Fruit fly (Drosophila melanogaster): ENCODE results near the gene CG33985.

Gene CG33985

dm6 chr3L:15493886-15494598 is 32.6 kb downstream of the CG33985 start (continued):
- TF ChIP-seq so (GFP tag; IDR thresholded peaks at IDR 0.05) (no peak), CG2116 (GFP tag; optimal IDR thresholded peaks at IDR 0.05) (no peak), CG12071 (GFP tag; optimal IDR thresholded peaks at IDR 0.05) (no peak), CG18764 (GFP tag; optimal IDR thresholded peaks at IDR 0.05) (peak; percentile 77), Adf1 (GFP tag; IDR thresholded peaks at IDR 0.05) (no peak), CG6272 (GFP tag; IDR thresholded peaks at IDR 0.05) (no peak), Ssrp (tag; optimal IDR thresholded peaks at IDR 0.05) (no peak), CG3726 (GFP tag; IDR thresholded peaks at IDR 0.05) (no peak), CG13624 (GFP tag; optimal IDR thresholded peaks at IDR 0.05) (no peak), CG6813 (GFP tag; optimal IDR thresholded peaks at IDR 0.05) (peak; percentile 35), CG32532 (GFP tag; IDR thresholded peaks at IDR 0.05) (peak; percentile 24; the same call in 1 of the 2 replicates), dmrt11E (tag; optimal IDR thresholded peaks at IDR 0.05) (no peak), slbo (GFP tag; IDR thresholded peaks at IDR 0.05) (no peak), Kr (GFP tag; optimal IDR thresholded peaks at IDR 0.05) (no peak), CG1602 (GFP tag; optimal IDR thresholded peaks at IDR 0.05) (no peak), CG12299 (tag; optimal IDR thresholded peaks at IDR 0.05) (no peak), CG33213 (GFP tag; optimal IDR thresholded peaks at IDR 0.05) (no peak), Hr78 (GFP tag; optimal IDR thresholded peaks at IDR 0.05) (peak in 1 of 2 experiments; percentile 25), nmo (GFP tag; optimal IDR thresholded peaks at IDR 0.05) (peak; percentile 15), vnd (GFP tag; IDR thresholded peaks at IDR 0.05; ENCODE audit: partially characterized antibody) (no peak), HHEX (GFP tag; optimal IDR thresholded peaks at IDR 0.05) (no peak), Dek (tag; optimal IDR thresholded peaks at IDR 0.05) (no peak), knrl (GFP tag; IDR thresholded peaks at IDR 0.05; ENCODE audit: partially characterized antibody) (no peak), CG5180 (GFP tag; optimal IDR thresholded peaks at IDR 0.05) (no peak), pita (GFP tag; optimal IDR thresholded peaks at IDR 0.05) (no peak), CG11085 (GFP tag; IDR thresholded peaks at IDR 0.05) (no peak), insv (GFP tag; optimal IDR thresholded peaks at IDR 0.05) (no peak), ase (GFP tag; IDR thresholded peaks at IDR 0.05) (no peak; the same call in 2 of the 3 replicates), sr (GFP tag; IDR thresholded peaks at IDR 0.05) (peak; percentile 53; the same call in 2 of the 3 replicates), jumu (GFP tag; optimal IDR thresholded peaks at IDR 0.05) (no peak), CG10431 (GFP tag; optimal IDR thresholded peaks at IDR 0.05) (no peak), disco-r (GFP tag; optimal IDR thresholded peaks at IDR 0.05) (no peak), CG10462 (GFP tag; optimal IDR thresholded peaks at IDR 0.05) (no peak), CG10267 (tag; optimal IDR thresholded peaks at IDR 0.05) (peak; percentile 28), Mes4 (GFP tag; optimal IDR thresholded peaks at IDR 0.05) (no peak), CG5953 (GFP tag; IDR thresholded peaks at IDR 0.05) (no peak), CG14050 (GFP tag; IDR thresholded peaks at IDR 0.05) (no peak), Ets65A (GFP tag) (peak; percentile 30), rib (GFP tag; IDR thresholded peaks at IDR 0.05) (no peak), salm (tag; optimal IDR thresholded peaks at IDR 0.05) (no peak), CG14441 (GFP tag; IDR thresholded peaks at IDR 0.05) (peak; percentile 29; the same call in 1 of the 2 replicates), H15 (GFP tag; IDR thresholded peaks at IDR 0.05) (no peak), gsb-n (tag; optimal IDR thresholded peaks at IDR 0.05) (no peak), cato (GFP tag; optimal IDR thresholded peaks at IDR 0.05; ENCODE audit: borderline replicate concordance) (no peak), lilli (GFP tag; optimal IDR thresholded peaks at IDR 0.05) (no peak)

Data from whole organism, embryonic.